Worm (Caenorhabditis elegans): ENCODE results near the gene lea-1.

DNA sequence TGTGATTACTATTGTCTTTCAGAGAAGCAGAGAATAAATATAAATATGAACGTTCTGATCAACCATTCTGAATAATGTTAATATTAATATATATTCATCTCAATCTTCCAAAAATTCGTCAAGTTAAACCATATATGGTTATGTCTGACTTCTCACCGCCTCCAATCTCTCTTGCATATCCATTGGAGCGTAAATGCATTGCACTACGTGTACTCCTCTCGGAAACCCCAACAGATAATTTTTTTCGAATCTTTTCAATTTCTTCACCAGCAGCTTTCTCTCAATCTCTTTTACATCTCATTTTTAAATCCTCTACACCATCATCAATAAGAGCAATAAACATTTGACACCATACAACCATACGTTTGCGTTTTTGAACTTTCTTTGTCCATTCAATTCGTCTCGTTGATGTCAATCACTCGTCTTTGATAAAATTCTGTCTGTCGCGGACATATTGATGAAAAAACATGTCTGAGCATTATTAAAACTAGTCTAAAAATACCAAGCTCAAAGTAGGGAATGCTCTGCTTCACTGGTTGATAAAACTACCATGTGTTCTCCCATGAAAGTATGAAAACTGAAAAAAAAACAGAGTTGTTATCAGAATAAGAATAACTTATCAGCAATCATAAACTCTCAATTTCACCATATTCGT is 8.3 kb upstream of the lea-1 start:
- no peak for TF ChIP-seq C06A6.2 (GFP tag; conservative IDR thresholded peaks at IDR 0.05)
- no peak for TF ChIP-seq gei-17 (GFP tag; optimal IDR thresholded peaks at IDR 0.05)
